Worm (Caenorhabditis elegans) whole organism, L4 larva: Measurements from ENCODE around the gene nspe-1.

ENCODE experiments used
- ceh-44 ChIP-seq: fragments of 200-800 bp; sonication (Bioruptor generic); IDR thresholded peaks from 2 replicates; pipeline ENCODE4 v1.3.6; 2022; ENCODE audit warnings: missing genetic modification reagents, missing genetic modification characterization, missing compliant biosample characterization
- ceh-82 ChIP-seq: sonication (generic microtip); optimal IDR thresholded peaks from 2 replicates; lab custom pipeline; 2017; ENCODE audit warnings: missing biosample characterization, missing genetic modification characterization
- lin-1 ChIP-seq: fragments of 200-800 bp; sonication (Bioruptor generic); IDR thresholded peaks from 2 replicates; pipeline ENCODE4 v1.3.6; 2022; ENCODE audit warnings: missing genetic modification reagents, missing genetic modification characterization, missing compliant biosample characterization
- lin-29 ChIP-seq: fragments of 200-800 bp; sonication (Bioruptor generic); IDR thresholded peaks from 2 replicates; pipeline ENCODE4 v1.3.6; 2022; ENCODE audit warnings: missing genetic modification reagents, missing genetic modification characterization, missing compliant biosample characterization
- lin-39 ChIP-seq: fragments of 150-350 bp; optimal IDR thresholded peaks from 2 replicates; lab custom pipeline; 2014; ENCODE audit warnings: missing biosample characterization, missing genetic modification reagents, missing genetic modification characterization
- lsy-2 ChIP-seq, 2 experiments: fragments of 150-350 bp in 1 of 2; sonication (generic microtip) in 1 of 2; optimal IDR thresholded peaks; 2 replicates each; lab custom pipeline; 2014 to 2017; ENCODE audit warnings: missing biosample characterization in 2 of 2, missing genetic modification characterization in 2 of 2
- mdl-1 ChIP-seq, 2 experiments: fragments of 150-350 bp in 1 of 2; sonication (generic microtip) in 1 of 2; optimal IDR thresholded peaks; 2 replicates each; lab custom pipeline; 2014 to 2017; ENCODE audit warnings: missing biosample characterization in 2 of 2, missing genetic modification characterization in 2 of 2
- nhr-11 ChIP-seq: fragments of 150-350 bp; optimal IDR thresholded peaks from 2 replicates; lab custom pipeline; 2014; ENCODE audit warnings: missing biosample characterization, missing genetic modification characterization
- nhr-237 ChIP-seq: sonication (generic microtip); optimal IDR thresholded peaks from 2 replicates; lab custom pipeline; 2017; ENCODE audit warnings: missing biosample characterization, missing genetic modification characterization
- nhr-28 ChIP-seq: fragments of 150-350 bp; optimal IDR thresholded peaks from 2 replicates; lab custom pipeline; 2014; ENCODE audit warnings: missing biosample characterization, missing genetic modification characterization
- pqm-1 ChIP-seq: sonication (generic microtip); optimal IDR thresholded peaks from 2 replicates; lab custom pipeline; 2017; ENCODE audit warnings: missing biosample characterization, missing genetic modification characterization
- skn-1 ChIP-seq: fragments of 150-350 bp; optimal IDR thresholded peaks from 2 replicates; lab custom pipeline; 2014; ENCODE audit warnings: missing biosample characterization, missing genetic modification characterization
- tag-97 ChIP-seq: fragments of 200-800 bp; sonication (Bioruptor generic); IDR thresholded peaks from 2 replicates; pipeline ENCODE4 v1.3.6; 2022; ENCODE audit warnings: missing genetic modification characterization, missing compliant biosample characterization
- vab-7 ChIP-seq: fragments of 200-800 bp; sonication (Bioruptor generic); IDR thresholded peaks from 2 replicates; pipeline ENCODE4 v1.3.6; 2022; ENCODE audit warnings: missing genetic modification reagents, missing genetic modification characterization, missing compliant biosample characterization

DNA sequence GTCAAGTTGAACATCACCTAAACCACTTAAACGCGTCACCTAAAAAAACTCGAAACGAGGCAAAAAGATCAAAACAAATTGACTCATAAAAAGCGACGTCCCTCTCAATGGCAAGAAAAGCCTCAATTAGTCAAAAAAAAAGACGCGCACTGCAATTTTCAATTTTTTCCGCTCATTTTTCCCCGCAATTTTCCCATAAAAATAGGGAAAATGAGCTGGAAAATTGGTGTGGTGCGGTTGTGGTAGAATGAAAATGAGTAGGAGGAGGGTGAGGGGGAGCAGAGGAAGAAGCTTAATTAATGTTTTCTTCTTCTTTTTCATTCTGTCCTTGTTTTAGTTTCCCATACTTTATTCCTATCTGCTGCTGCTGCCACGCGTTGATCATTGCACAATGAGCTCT lies 37.0 kb upstream of the nspe-1 start:
- TF ChIP-seq vab-7 = no peak
- TF ChIP-seq nhr-28 (tag; lab: Kevin White, UChicago) = no peak
- no peak for TF ChIP-seq skn-1 (tag; lab: Kevin White, UChicago)
- TF ChIP-seq mdl-1 (tag; optimal IDR thresholded peaks at IDR 0.05; lab: Kevin White, UChicago) = no peak
- no peak for TF ChIP-seq ceh-44 (GFP tag; lab: Robert Waterston, UW)
- no peak for TF ChIP-seq nhr-11
- TF ChIP-seq pqm-1 (tag; lab: Kevin White, UChicago) = no peak
- TF ChIP-seq lin-1 = no peak
- TF ChIP-seq tag-97 (GFP tag; lab: Robert Waterston, UW) = no peak
- TF ChIP-seq ceh-82 (tag; lab: Kevin White, UChicago) = no peak
- no peak for TF ChIP-seq lin-39 (tag; lab: Kevin White, UChicago)
- no peak for TF ChIP-seq lsy-2 (tag; optimal IDR thresholded peaks at IDR 0.05; lab: Kevin White, UChicago)
- TF ChIP-seq nhr-237 = no peak
- no peak for TF ChIP-seq lin-29
